Worm (Caenorhabditis elegans) whole organism, early embryonic: ENCODE measurements around the gene gem-4.

ENCODE experiments used
- B0310.2 ChIP-seq: sonication (generic microtip); optimal IDR thresholded peaks from 2 replicates; lab custom pipeline; 2016; ENCODE audit warnings: mild to moderate bottlenecking, missing genetic modification characterization, missing compliant biosample characterization
- pes-1 ChIP-seq: fragments of 200-800 bp; sonication (Bioruptor generic); IDR thresholded peaks from 2 replicates; pipeline ENCODE4 v1.3.6; 2022; ENCODE audit warnings: missing genetic modification reagents, missing genetic modification characterization, missing compliant biosample characterization

ce11 chrIV:11718653-11719052 lies 26.8 kb upstream of the gem-4 start:
- TF ChIP-seq pes-1 (GFP tag; lab: Robert Waterston, UW): no peak
- TF ChIP-seq B0310.2 (tag; lab: Kevin White, UChicago): no peak
